Worm (Caenorhabditis elegans) whole organism, L2 larva: Measurements from ENCODE around the gene rgef-1.
A peak's percentile ranks its signal among the peaks of the same experiment; 100 is the strongest.

Source experiments
- C34F6.9 ChIP-seq: fragments of 150-350 bp; optimal IDR thresholded peaks from 2 replicates; lab custom pipeline; 2014; ENCODE audit warnings: missing biosample characterization, missing genetic modification characterization
- F13H6.1 ChIP-seq: sonication (generic microtip); optimal IDR thresholded peaks from 2 replicates; lab custom pipeline; 2016; ENCODE audit warnings: missing genetic modification characterization, missing compliant biosample characterization
- R02D3.7 ChIP-seq: fragments of 150-350 bp; optimal IDR thresholded peaks from 2 replicates; lab custom pipeline; 2014; ENCODE audit warnings: missing biosample characterization, missing genetic modification characterization
- Y55F3AM.14 ChIP-seq: fragments of 200-800 bp; sonication (Bioruptor generic); optimal IDR thresholded peaks from 2 replicates; lab custom pipeline; 2018; ENCODE audit warnings: mild to moderate bottlenecking, missing genetic modification characterization, missing compliant biosample characterization
- ZK546.5 ChIP-seq: sonication (generic microtip); optimal IDR thresholded peaks from 2 replicates; lab custom pipeline; 2017; ENCODE audit warnings: missing biosample characterization, missing genetic modification characterization
- alr-1 ChIP-seq: fragments of 150-350 bp; optimal IDR thresholded peaks from 2 replicates; lab custom pipeline; 2014; ENCODE audit warnings: missing biosample characterization, missing genetic modification characterization
- aly-2 ChIP-seq: fragments of 150-350 bp; optimal IDR thresholded peaks from 2 replicates; lab custom pipeline; 2014; ENCODE audit warnings: missing biosample characterization, missing genetic modification characterization
- ama-1 ChIP-seq: fragments of 150-350 bp; optimal IDR thresholded peaks from 2 replicates; lab custom pipeline; 2018; ENCODE audit warnings: inconsistent platforms
- blmp-1 ChIP-seq: sonication (generic microtip); optimal IDR thresholded peaks from 2 replicates; lab custom pipeline; 2017; ENCODE audit warnings: missing genetic modification characterization, mild to moderate bottlenecking, missing compliant biosample characterization, antibody characterized with exemption, moderate library complexity; ENCODE audit not compliant: insufficient read depth
- ceh-16 ChIP-seq: fragments of 150-350 bp; optimal IDR thresholded peaks from 2 replicates; lab custom pipeline; 2014; ENCODE audit warnings: missing biosample characterization, missing genetic modification characterization
- ceh-82 ChIP-seq: fragments of 150-350 bp; optimal IDR thresholded peaks from 2 replicates; lab custom pipeline; 2014; ENCODE audit warnings: missing biosample characterization, missing genetic modification characterization
- crh-2 ChIP-seq: sonication (generic microtip); optimal IDR thresholded peaks from 2 replicates; lab custom pipeline; 2017; ENCODE audit warnings: missing biosample characterization, missing genetic modification characterization
- dmd-4 ChIP-seq: sonication (generic microtip); optimal IDR thresholded peaks from 2 replicates; lab custom pipeline; 2017; ENCODE audit warnings: missing biosample characterization, missing genetic modification characterization
- egl-27 ChIP-seq: sonication (generic microtip); optimal IDR thresholded peaks from 3 replicates; lab custom pipeline; 2017; ENCODE audit warnings: missing biosample characterization, missing genetic modification reagents, missing genetic modification characterization
- elt-1 ChIP-seq: fragments of 150-350 bp; optimal IDR thresholded peaks from 2 replicates; lab custom pipeline; 2014; ENCODE audit warnings: missing biosample characterization, missing genetic modification characterization
- elt-3 ChIP-seq: sonication (generic microtip); optimal IDR thresholded peaks from 2 replicates; lab custom pipeline; 2017; ENCODE audit warnings: missing biosample characterization, missing genetic modification characterization
- fos-1 ChIP-seq: fragments of 150-350 bp; optimal IDR thresholded peaks from 2 replicates; lab custom pipeline; 2014; ENCODE audit warnings: missing biosample characterization, missing genetic modification characterization
- gmeb-1 ChIP-seq: fragments of 150-350 bp; optimal IDR thresholded peaks from 2 replicates; lab custom pipeline; 2014; ENCODE audit warnings: missing biosample characterization, missing genetic modification characterization
- lin-11 ChIP-seq: fragments of 150-350 bp; sonication (generic microtip); optimal IDR thresholded peaks from 2 replicates; lab custom pipeline; 2014; ENCODE audit warnings: missing biosample characterization, missing genetic modification characterization, inconsistent platforms, mixed read lengths
- lin-13 ChIP-seq: fragments of 150-350 bp; optimal IDR thresholded peaks from 2 replicates; lab custom pipeline; 2014; ENCODE audit warnings: missing biosample characterization, missing genetic modification reagents, missing genetic modification characterization
- lin-39 ChIP-seq: fragments of 150-350 bp; optimal IDR thresholded peaks from 2 replicates; lab custom pipeline; 2014; ENCODE audit warnings: missing biosample characterization, missing genetic modification reagents, missing genetic modification characterization
- lsy-2 ChIP-seq, 2 experiments: fragments of 150-350 bp in 1 of 2; sonication (generic microtip) in 1 of 2; optimal IDR thresholded peaks; 2 replicates each; lab custom pipeline; 2014 to 2017; ENCODE audit warnings: missing biosample characterization in 2 of 2, missing genetic modification characterization in 2 of 2
- mab-5 ChIP-seq: fragments of 150-350 bp; optimal IDR thresholded peaks from 2 replicates; lab custom pipeline; 2014; ENCODE audit warnings: missing biosample characterization, missing genetic modification characterization
- mbf-1 ChIP-seq: sonication (generic microtip); optimal IDR thresholded peaks from 2 replicates; lab custom pipeline; 2017; ENCODE audit warnings: missing biosample characterization, missing genetic modification characterization
- mdl-1 ChIP-seq, 2 experiments: fragments of 150-350 bp in 1 of 2; sonication (generic microtip) in 1 of 2; optimal IDR thresholded peaks; 2 replicates each; lab custom pipeline; 2017; ENCODE audit warnings: missing biosample characterization in 2 of 2, missing genetic modification characterization in 2 of 2
- nhr-10 ChIP-seq: sonication (generic microtip); optimal IDR thresholded peaks from 2 replicates; lab custom pipeline; 2017; ENCODE audit warnings: missing biosample characterization, missing genetic modification characterization
- nhr-11 ChIP-seq: fragments of 150-350 bp; optimal IDR thresholded peaks from 2 replicates; lab custom pipeline; 2014; ENCODE audit warnings: missing biosample characterization, missing genetic modification characterization
- nhr-12 ChIP-seq: fragments of 150-350 bp; optimal IDR thresholded peaks from 2 replicates; lab custom pipeline; 2014; ENCODE audit warnings: missing biosample characterization, missing genetic modification characterization
- nhr-129 ChIP-seq: fragments of 150-350 bp; optimal IDR thresholded peaks from 2 replicates; lab custom pipeline; 2014; ENCODE audit warnings: missing biosample characterization, missing genetic modification characterization
- nhr-21 ChIP-seq: fragments of 150-350 bp; optimal IDR thresholded peaks from 2 replicates; lab custom pipeline; 2014; ENCODE audit warnings: missing biosample characterization, missing genetic modification characterization
- nhr-23 ChIP-seq: fragments of 150-350 bp; optimal IDR thresholded peaks from 2 replicates; lab custom pipeline; 2014; ENCODE audit warnings: missing biosample characterization, missing genetic modification reagents, missing genetic modification characterization
- nhr-237 ChIP-seq: fragments of 150-350 bp; optimal IDR thresholded peaks from 2 replicates; lab custom pipeline; 2014; ENCODE audit warnings: missing biosample characterization, missing genetic modification characterization
- nhr-25 ChIP-seq: fragments of 150-350 bp; sonication (generic microtip); optimal IDR thresholded peaks from 3 replicates; lab custom pipeline; 2014; ENCODE audit warnings: missing biosample characterization, missing genetic modification characterization
- nhr-6 ChIP-seq: fragments of 150-350 bp; optimal IDR thresholded peaks from 2 replicates; lab custom pipeline; 2014; ENCODE audit warnings: missing biosample characterization, missing genetic modification characterization
- nhr-77 ChIP-seq: fragments of 150-350 bp; optimal IDR thresholded peaks from 2 replicates; lab custom pipeline; 2014; ENCODE audit warnings: missing biosample characterization, missing genetic modification characterization
- peb-1 ChIP-seq: fragments of 150-350 bp; optimal IDR thresholded peaks from 2 replicates; lab custom pipeline; 2014; ENCODE audit warnings: missing biosample characterization, missing genetic modification characterization
- sem-4 ChIP-seq: fragments of 150-350 bp; optimal IDR thresholded peaks from 2 replicates; lab custom pipeline; 2014; ENCODE audit warnings: missing biosample characterization, missing genetic modification reagents, missing genetic modification characterization
- skn-1 ChIP-seq: sonication (generic microtip); optimal IDR thresholded peaks from 2 replicates; lab custom pipeline; 2017; ENCODE audit warnings: missing biosample characterization, missing genetic modification characterization
- sma-3 ChIP-seq: sonication (generic microtip); optimal IDR thresholded peaks from 2 replicates; lab custom pipeline; 2016; ENCODE audit warnings: missing genetic modification reagents, missing genetic modification characterization, missing compliant biosample characterization
- sma-9 ChIP-seq, 2 experiments: fragments of 150-350 bp in 1 of 2; sonication (generic microtip) in 1 of 2; optimal IDR thresholded peaks; 2 replicates each; lab custom pipeline; 2014 to 2016; ENCODE audit warnings: missing genetic modification characterization in 2 of 2, mild to moderate bottlenecking in 1 of 2, missing biosample characterization in 1 of 2, missing compliant biosample characterization in 1 of 2, missing genetic modification reagents in 1 of 2, moderate library complexity in 1 of 2
- snpc-4 ChIP-seq: fragments of 150-350 bp; optimal IDR thresholded peaks from 2 replicates; lab custom pipeline; 2014; ENCODE audit warnings: missing biosample characterization, missing genetic modification characterization
- unc-39 ChIP-seq: fragments of 150-350 bp; optimal IDR thresholded peaks from 2 replicates; lab custom pipeline; 2014; ENCODE audit warnings: missing biosample characterization, missing genetic modification characterization
- unc-55 ChIP-seq: fragments of 150-350 bp; sonication (generic microtip); optimal IDR thresholded peaks from 3 replicates; lab custom pipeline; 2014; ENCODE audit warnings: missing biosample characterization, missing genetic modification reagents, missing genetic modification characterization
- unc-62 ChIP-seq: fragments of 150-350 bp; optimal IDR thresholded peaks from 2 replicates; lab custom pipeline; 2014; ENCODE audit warnings: missing biosample characterization, missing genetic modification reagents, missing genetic modification characterization
- zag-1 ChIP-seq: fragments of 150-350 bp; optimal IDR thresholded peaks from 2 replicates; lab custom pipeline; 2014; ENCODE audit warnings: missing biosample characterization, missing genetic modification characterization
- ztf-1 ChIP-seq: fragments of 200-800 bp; sonication (Bioruptor generic); conservative IDR thresholded peaks from 2 replicates; pipeline ENCODE4 v1.3.6; 2022; ENCODE audit warnings: missing genetic modification characterization, missing compliant biosample characterization
- ztf-11 ChIP-seq: sonication (generic microtip); optimal IDR thresholded peaks from 2 replicates; lab custom pipeline; 2017; ENCODE audit warnings: missing biosample characterization, missing genetic modification characterization
- ztf-4 ChIP-seq: fragments of 150-350 bp; optimal IDR thresholded peaks from 2 replicates; lab custom pipeline; 2014; ENCODE audit warnings: missing biosample characterization, missing genetic modification characterization

The rgef-1 gene

DNA sequence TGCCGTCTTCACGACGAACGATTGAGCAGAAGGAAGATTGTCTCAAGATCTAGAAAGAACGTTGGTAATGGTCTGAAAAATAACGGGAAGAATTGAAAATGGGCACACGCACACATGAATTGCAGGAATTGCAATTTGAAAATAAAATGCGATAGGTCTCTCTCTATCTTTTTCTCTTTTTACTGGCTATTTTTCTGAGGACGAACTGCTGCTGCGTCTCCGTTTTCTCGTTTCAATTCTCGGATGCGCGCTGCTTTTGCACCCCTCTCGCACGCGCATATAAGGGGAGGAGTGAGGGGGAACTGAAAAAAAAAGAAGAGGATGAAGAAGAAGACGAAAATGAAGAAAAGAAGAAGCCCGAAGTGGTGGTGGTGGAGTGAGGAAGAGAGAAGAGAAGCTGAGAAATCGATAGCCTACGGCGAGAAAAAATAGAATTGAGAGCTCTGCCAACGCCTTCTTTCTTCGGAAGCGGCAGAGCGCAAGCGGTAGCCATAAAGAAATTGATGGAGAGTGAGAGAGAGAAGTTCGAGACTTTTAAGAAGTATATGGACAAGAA, at the start of gene rgef-1:
rgef-1 (minus strand) TSS at position 51 of the 556 bp plus-strand sequence.
- TF ChIP-seq nhr-25 (tag; lab: Kevin White, UChicago) (no peak), ztf-4 (tag; lab: Kevin White, UChicago) (no peak), F13H6.1 (tag; lab: Kevin White, UChicago) (peak; percentile 81), ztf-1 (GFP tag; lab: Robert Waterston, UW) (no peak), aly-2 (tag; lab: Kevin White, UChicago) (no peak), sma-3 (GFP tag; lab: Kevin White, UChicago) (no peak), ZK546.5 (tag; lab: Kevin White, UChicago) (no peak), snpc-4 (tag; lab: Kevin White, UChicago) (no peak), fos-1 (tag; lab: Kevin White, UChicago) (peak; percentile 17), nhr-129 (tag; lab: Kevin White, UChicago) (peak; percentile 56), R02D3.7 (tag; lab: Kevin White, UChicago) (no peak), C34F6.9 (tag; lab: Kevin White, UChicago) (peak; percentile 91), skn-1 (tag; lab: Kevin White, UChicago) (no peak), sem-4 (tag; lab: Kevin White, UChicago) (peak; percentile 32), gmeb-1 (tag; lab: Kevin White, UChicago) (no peak), ama-1 (lab: Kevin White, UChicago) (no peak), unc-55 (peak; percentile 94), nhr-237 (tag; lab: Kevin White, UChicago) (no peak), nhr-6 (tag; lab: Kevin White, UChicago) (no peak), dmd-4 (tag; lab: Kevin White, UChicago) (no peak), nhr-10 (tag; lab: Kevin White, UChicago) (no peak), mab-5 (peak; percentile 59), lin-39 (tag; lab: Kevin White, UChicago) (no peak), mdl-1 (tag; optimal IDR thresholded peaks at IDR 0.05; lab: Kevin White, UChicago) (peak; percentile 47 to 78), egl-27 (tag; lab: Kevin White, UChicago) (no peak), nhr-12 (tag; lab: Kevin White, UChicago) (no peak), zag-1 (tag; lab: Kevin White, UChicago) (peak; percentile 85), ztf-11 (tag; lab: Kevin White, UChicago) (no peak), unc-39 (no peak), ceh-82 (no peak), nhr-77 (tag; lab: Kevin White, UChicago) (no peak), lin-11 (peak; percentile 59), peb-1 (tag; lab: Kevin White, UChicago) (no peak), nhr-11 (tag; lab: Kevin White, UChicago) (no peak), elt-3 (tag; lab: Kevin White, UChicago) (no peak), lin-13 (GFP tag; lab: Kevin White, UChicago) (peak; percentile 50), ceh-16 (no peak), crh-2 (tag; lab: Kevin White, UChicago) (peak; percentile 76), mbf-1 (tag; lab: Kevin White, UChicago) (no peak), alr-1 (tag; lab: Kevin White, UChicago) (no peak), lsy-2 (tag; optimal IDR thresholded peaks at IDR 0.05; lab: Kevin White, UChicago) (peak; percentile 33 to 66), sma-9 (GFP tag; optimal IDR thresholded peaks at IDR 0.05; lab: Kevin White, UChicago) (peak; percentile 28), sma-9 (tag; optimal IDR thresholded peaks at IDR 0.05; lab: Kevin White, UChicago) (no peak), nhr-23 (tag; lab: Kevin White, UChicago) (no peak), nhr-21 (tag; lab: Kevin White, UChicago) (no peak), unc-62 (GFP tag; lab: Kevin White, UChicago) (no peak), Y55F3AM.14 (GFP tag; lab: Kevin White, UChicago) (peak; percentile 53), blmp-1 (no peak), elt-1 (tag; lab: Kevin White, UChicago) (no peak)
